Fruit fly (Drosophila melanogaster) ovary, adult (tissue): Measurements from ENCODE around the gene CG8774.

Experiments
- CG17801 ChIP-seq: fragments of 200-800 bp; optimal IDR thresholded peaks from 2 replicates; lab custom pipeline; 2019; ENCODE audit warnings: missing biosample characterization, mild to moderate bottlenecking, missing genetic modification characterization, moderate library complexity; ENCODE audit not compliant: partially characterized antibody

Gene CG8774

DNA sequence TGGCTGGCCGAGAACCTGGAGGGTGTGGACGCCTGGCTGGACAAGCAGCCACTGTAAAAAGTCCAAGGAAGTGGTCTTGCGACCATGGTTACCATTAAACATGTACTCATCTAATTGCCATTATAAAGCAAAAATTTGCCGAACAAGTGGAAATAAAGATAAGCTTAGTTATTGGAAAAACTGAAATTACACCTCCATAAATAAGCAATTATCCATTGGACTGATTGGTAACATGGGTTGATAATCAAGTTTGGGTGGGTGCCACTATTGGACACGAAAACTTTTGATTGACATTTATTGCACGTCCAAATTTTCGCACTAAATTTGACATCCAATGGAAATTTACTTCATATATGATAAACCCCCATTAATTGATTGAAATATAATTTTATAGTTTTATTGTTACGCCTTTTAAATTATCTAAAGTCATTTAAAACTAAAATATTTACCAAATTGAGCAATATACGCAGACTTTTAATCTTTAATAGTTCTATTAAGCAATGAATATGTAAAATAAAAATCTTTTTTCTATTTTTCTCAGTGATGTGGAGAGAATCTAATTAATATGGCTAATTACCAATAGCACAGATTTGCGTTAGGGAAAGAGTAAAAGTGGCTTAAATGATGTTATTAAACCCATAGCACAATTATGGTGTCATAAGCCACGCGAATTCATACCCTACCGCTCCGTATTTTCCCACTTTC lies at the start of gene CG8774:
Gene CG8774, plus strand, starts transcription at position 655 of the 705 bp plus-strand sequence.
- no peak for TF ChIP-seq CG17801 (GFP tag; lab: Kevin White, UChicago)

DNA sequence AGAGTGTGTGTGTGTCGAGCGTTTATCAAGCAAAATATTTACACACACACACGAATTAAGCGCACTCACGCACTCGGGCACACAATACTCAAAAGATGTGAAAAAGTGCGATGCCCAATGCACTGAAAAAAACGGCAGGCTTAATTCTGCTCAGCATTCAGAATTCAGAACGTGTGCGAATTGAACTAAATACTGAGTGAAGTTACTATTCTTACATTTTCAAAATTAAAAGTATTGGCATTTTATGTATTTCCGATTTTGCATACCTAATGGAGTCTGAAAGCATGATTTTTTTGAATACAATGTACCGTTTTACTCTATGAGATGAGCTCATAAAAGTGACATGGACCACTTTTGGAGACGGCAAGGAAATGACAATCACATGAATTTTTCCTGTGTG lies 41.5 kb upstream of the CG8774 start:
- TF ChIP-seq CG17801 (GFP tag; lab: Kevin White, UChicago) = no peak

DNA sequence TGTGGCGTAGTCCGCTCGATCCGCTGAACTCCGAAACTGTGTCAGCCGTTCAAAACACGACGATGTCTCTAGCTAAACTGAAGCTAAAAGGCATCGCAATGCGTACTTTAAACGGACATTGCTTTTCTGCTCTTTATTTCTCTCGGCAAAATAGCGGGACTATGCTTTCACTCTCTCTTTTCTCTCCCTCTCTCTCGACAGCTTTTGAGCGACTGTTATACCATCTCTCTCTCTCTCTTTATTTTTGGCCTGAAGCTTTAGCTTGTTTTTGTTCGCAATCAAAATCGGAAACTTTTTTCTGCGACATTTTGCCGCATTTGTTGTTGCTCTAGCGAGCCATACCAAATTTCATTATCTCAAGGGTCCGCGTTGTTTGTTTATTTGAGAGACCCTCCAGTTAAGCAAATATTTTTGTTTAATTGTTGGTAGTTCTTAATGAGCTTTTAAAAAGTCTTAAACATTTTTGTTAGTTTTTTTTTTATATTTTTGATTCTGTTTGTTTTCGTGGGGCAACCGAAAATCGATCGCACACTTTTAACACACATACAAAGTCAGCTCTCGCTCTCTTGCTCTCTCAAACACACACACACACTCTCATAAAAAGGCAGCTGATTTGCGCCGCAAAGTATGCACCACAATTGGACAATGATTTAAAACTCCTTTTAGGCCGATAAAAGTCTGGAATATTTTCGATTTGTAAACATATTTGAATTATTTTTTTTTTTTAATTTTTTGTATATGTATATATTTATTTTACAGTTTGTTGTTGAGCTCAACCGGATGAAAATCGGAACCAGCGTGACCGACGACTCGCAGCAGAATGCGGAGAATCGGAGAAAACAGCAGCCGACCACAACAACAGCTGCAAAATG lies 39.6 kb upstream of the CG8774 start, which contains the start of gene Ace:
Gene Ace, minus strand, starts transcription at position 822 of the 872 bp plus-strand sequence.
- no peak for TF ChIP-seq CG17801 (GFP tag; lab: Kevin White, UChicago)

DNA sequence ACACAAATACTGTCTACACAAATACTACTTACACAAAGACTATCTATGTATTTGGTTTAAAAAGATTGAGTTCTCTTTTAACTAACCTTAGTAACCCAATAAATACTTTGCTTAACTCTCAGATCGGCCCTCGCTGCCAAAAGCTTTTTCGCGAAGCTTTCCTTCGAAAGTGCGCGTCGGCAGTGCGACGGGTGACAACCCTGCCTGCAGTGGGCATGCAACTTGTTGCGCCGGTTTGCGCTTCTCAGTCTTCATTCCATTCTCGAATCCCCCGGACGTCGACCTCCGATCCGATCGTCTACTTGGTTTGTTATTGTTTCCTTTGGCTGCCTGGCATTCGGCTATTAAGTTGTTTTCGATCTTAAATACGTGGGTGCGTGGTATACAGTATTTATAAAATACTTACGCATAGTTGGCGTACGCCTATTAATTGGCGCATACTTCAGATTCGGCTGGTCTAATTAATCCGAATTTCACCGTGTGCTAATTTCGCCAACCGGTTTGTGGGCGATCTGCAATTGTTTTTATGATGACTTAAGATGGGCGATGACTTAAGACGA lies 38.4 kb upstream of the CG8774 start, which contains the start of gene CG11686:
Gene CG11686, plus strand, starts transcription at position 243 of the 560 bp plus-strand sequence.
- TF ChIP-seq CG17801 (GFP tag; lab: Kevin White, UChicago) = peak; percentile 16

DNA sequence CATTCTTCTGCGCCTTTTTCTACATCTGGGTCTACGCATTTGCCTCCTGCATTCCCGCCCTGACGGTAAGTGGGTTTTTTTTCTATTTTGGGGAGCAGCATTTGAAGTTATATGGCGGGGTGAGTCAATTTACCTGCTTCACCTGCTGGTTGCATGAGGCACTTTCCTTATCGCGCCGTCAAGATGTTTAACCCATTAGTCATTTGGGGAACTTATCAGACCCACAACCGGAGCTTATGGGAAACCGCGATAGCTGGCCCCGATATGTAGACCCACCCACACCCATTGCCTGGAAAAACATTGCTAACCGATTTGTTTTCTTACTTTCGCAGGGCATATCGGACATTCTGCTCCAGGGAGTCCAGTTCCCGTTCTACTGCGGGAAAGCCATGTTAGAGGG lies 36.9 kb upstream of the CG8774 start:
- TF ChIP-seq CG17801 (GFP tag; lab: Kevin White, UChicago) = no peak

DNA sequence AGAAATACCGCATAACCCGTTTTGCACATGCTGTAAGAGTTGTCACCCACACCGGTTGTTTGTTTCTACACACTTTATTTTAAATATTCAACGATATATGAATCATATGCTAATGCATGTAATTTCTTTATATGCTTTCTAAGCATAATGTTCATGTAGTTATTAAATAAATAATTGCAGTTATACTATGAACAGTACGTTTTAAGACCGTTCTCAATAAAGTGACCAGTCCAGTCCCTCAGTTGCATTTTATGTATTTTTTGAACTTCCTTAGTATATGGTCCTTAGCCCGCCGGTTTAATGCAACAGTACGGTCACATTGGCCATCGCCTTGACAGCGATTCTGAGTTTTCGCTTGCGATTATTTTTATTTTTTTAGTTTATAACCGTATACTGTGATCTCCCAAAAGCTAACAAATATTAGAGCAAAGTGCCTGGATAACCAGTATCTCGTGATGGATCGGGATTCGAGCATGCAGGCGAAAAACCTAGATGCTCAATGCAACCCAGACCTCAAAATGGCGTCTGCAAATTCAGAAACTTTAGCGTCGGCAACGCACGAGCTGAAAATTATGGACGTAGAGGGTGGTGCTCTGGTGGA lies 34.4 kb upstream of the CG8774 start, which contains the start of gene Ravus:
Gene Ravus, minus strand, starts transcription at position 1 of the 601 bp plus-strand sequence.
- TF ChIP-seq CG17801 (GFP tag; lab: Kevin White, UChicago) = peak; percentile 10

DNA sequence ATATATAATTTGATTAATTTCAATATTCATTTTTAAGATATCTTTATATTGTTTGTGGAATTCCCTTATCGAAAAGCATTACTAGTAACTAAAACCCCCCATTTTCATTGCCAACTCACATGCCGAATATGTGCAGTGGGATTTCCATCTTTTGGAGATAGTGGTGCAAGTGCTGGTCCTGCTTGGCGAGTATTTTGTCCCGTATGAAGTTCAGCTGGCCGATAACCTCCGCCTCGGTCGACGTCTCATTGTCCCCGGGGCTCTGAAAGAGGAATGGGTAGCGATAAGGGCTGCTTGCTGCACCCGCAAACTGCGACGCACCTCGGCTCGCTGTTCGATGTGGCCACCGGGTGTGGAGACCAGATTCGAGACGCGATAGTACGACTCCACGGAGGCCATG lies 27.9 kb upstream of the CG8774 start:
- no peak for TF ChIP-seq CG17801 (GFP tag; lab: Kevin White, UChicago)

DNA sequence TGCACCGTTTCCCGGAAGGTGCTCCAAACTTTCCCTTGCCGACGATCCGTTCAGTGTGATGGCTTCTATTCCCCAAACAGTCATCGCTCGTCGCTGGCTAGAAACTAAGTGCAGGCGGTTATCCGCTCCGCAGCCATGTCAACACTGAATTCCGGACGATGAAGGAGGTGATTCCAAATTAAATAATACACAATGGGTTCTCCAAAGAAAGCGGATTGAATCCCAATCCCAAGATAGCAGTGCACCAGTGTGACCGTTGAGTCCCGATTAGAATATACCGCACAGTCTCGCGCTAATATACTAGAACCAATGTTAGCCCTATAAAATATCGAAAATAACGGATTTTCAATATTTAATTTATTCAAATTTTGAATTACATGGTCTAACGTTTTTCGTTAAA lies 26.8 kb upstream of the CG8774 start, which contains the start of gene TBC1D5:
Gene TBC1D5, minus strand, starts transcription at position 254 of the 400 bp plus-strand sequence.
- peak; percentile 10 for TF ChIP-seq CG17801 (GFP tag; lab: Kevin White, UChicago)

DNA sequence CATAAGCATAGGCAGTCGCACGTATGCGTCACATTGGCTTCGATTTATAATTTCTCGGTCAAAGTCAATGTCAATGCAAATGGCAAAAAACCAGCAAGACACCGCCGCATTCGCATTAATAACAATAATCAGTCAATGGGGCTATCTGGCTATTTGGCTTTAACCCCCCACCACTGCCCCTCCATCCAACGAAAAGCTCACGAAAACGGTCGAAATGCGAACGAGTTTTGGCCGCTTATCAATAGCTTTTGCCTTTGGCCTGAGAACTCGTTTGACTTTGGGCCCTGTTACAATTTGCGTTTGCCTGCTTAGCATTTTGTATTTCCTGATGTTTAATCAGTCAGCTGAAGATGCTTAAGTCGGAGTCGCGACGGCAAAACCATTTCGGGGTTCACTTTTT lies 25.1 kb upstream of the CG8774 start:
- no peak for TF ChIP-seq CG17801 (GFP tag; lab: Kevin White, UChicago)

DNA sequence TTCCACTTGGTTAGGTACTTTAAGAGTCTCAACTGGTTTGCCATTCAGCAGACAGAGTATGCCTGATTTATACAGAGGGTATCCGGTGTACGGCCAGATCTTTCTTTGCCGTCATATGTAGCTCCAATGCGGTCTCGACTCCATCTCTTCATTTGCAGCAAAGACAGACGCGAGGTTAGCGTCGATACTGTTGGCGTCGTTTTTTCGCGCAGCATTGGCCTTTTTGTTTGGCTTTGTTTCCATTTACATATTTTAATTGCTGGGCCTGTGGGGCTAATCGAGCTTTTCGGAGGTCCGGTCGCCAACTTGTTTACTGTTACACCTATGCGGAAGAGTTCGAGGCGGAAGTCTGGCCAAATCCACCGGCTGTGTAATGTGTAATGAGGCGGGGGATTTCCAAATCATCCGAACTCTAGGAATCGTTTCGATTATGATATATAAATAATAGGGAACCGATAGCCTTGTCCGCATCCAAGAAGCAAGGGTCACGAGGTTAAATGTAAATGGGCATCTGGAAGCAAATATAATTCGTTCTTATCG lies 24.2 kb upstream of the CG8774 start:
- TF ChIP-seq CG17801 (GFP tag; lab: Kevin White, UChicago) = no peak

DNA sequence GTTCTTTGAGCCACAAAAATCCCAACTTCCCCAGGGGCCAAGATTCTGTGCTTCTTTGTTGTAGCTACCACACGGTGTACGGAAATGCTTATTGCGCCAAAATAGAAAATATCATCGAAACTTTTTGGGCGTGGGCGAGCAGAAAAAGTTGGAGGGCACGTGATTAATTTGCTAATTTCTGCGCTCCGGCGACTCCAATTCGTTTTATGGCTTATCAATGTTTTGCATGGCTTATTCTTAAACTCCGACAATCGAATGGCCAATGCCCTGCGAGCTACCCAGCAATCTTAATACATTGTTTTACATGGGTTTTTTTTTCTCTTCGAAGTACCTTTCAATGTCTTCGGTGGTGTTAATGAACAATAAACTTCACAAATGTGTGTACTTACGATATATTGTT lies 23.1 kb upstream of the CG8774 start:
- no peak for TF ChIP-seq CG17801 (GFP tag; lab: Kevin White, UChicago)

DNA sequence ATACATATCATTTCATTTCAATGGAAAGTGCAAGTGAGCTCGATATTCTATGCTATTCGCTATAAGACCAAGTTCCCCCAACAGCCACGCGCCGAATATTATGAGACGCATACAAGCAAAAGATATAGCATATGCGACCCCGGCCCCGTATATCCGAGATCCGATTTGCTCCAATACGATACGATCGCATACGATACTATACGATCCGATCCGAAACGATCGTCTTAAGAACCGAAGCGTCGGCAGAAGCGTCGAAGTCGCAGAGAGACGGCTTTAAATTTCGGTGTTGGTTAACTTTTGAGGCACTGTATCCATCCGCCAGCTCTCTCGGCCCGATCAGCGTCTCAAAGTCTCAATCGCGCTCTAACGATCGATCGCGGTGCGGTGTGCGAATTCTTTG lies 19.1 kb upstream of the CG8774 start, which contains the start of gene CG8630:
Gene CG8630, plus strand, starts transcription at position 303 of the 400 bp plus-strand sequence.
- TF ChIP-seq CG17801 (GFP tag; lab: Kevin White, UChicago) = no peak

DNA sequence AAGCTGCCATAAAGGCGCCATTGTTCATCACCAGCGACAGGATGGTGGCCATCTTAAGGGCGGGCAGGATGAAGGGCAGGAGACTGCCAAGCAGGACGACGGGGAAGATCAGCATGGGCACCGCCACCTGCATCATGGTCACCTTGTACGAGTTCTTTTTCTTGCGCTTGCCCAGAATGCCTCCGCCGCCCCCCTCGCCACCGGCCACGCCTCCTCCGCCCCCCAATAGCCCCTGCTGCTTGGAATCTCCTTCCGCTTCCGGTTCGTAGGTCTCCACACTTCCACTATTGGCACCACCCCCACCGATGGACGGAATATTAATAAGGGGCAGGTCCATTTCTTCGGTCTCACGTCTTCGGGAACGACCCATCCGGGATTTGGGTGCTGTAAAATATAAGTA lies 13.5 kb upstream of the CG8774 start:
- no peak for TF ChIP-seq CG17801 (GFP tag; lab: Kevin White, UChicago)

DNA sequence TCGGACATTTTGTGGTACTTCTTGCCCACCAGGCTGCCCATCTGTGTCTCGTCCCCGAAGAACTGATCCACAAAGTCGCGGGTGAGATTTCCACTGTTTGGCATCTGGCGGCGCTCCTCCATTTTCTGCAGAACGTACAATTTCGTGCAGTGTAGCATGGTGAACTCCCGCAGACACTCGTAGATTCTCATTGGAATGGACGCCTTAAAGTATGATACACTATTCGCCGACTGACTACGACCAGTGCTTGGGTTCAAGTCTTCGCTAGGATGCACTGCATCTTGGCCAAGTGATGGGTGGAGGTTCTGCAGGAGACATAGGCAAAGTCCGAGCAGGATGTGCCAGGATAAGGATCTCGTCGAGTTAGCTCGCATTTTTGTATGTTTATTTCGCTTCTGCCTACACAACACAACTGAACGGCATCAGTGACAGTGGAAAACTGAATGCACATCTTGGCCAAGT lies 12.4 kb upstream of the CG8774 start, which contains the start of gene CG15888:
Gene CG15888, minus strand, starts transcription at position 412 of the 462 bp plus-strand sequence.
- TF ChIP-seq CG17801 (GFP tag; lab: Kevin White, UChicago) = no peak
